Worm (Caenorhabditis elegans) whole organism, L2 larva: ENCODE data around the gene C16A11.5.

Experiments used
- F13H6.1 ChIP-seq: sonication (generic microtip); optimal IDR thresholded peaks from 2 replicates; lab custom pipeline; 2016; ENCODE audit warnings: missing genetic modification characterization, missing compliant biosample characterization
- R02D3.7 ChIP-seq: fragments of 150-350 bp; optimal IDR thresholded peaks from 2 replicates; lab custom pipeline; 2014; ENCODE audit warnings: missing biosample characterization, missing genetic modification characterization
- ZK546.5 ChIP-seq: sonication (generic microtip); optimal IDR thresholded peaks from 2 replicates; lab custom pipeline; 2017; ENCODE audit warnings: missing biosample characterization, missing genetic modification characterization
- aly-2 ChIP-seq: fragments of 150-350 bp; optimal IDR thresholded peaks from 2 replicates; lab custom pipeline; 2014; ENCODE audit warnings: missing biosample characterization, missing genetic modification characterization
- ama-1 ChIP-seq: fragments of 150-350 bp; optimal IDR thresholded peaks from 2 replicates; lab custom pipeline; 2018; ENCODE audit warnings: inconsistent platforms
- blmp-1 ChIP-seq: sonication (generic microtip); optimal IDR thresholded peaks from 2 replicates; lab custom pipeline; 2017; ENCODE audit warnings: missing genetic modification characterization, mild to moderate bottlenecking, missing compliant biosample characterization, antibody characterized with exemption, moderate library complexity; ENCODE audit not compliant: insufficient read depth
- ceh-82 ChIP-seq: fragments of 150-350 bp; optimal IDR thresholded peaks from 2 replicates; lab custom pipeline; 2014; ENCODE audit warnings: missing biosample characterization, missing genetic modification characterization
- dmd-4 ChIP-seq: sonication (generic microtip); optimal IDR thresholded peaks from 2 replicates; lab custom pipeline; 2017; ENCODE audit warnings: missing biosample characterization, missing genetic modification characterization
- elt-3 ChIP-seq: sonication (generic microtip); optimal IDR thresholded peaks from 2 replicates; lab custom pipeline; 2017; ENCODE audit warnings: missing biosample characterization, missing genetic modification characterization
- gmeb-1 ChIP-seq: fragments of 150-350 bp; optimal IDR thresholded peaks from 2 replicates; lab custom pipeline; 2014; ENCODE audit warnings: missing biosample characterization, missing genetic modification characterization
- lin-11 ChIP-seq: fragments of 150-350 bp; sonication (generic microtip); optimal IDR thresholded peaks from 2 replicates; lab custom pipeline; 2014; ENCODE audit warnings: missing biosample characterization, missing genetic modification characterization, inconsistent platforms, mixed read lengths
- lin-13 ChIP-seq: fragments of 150-350 bp; optimal IDR thresholded peaks from 2 replicates; lab custom pipeline; 2014; ENCODE audit warnings: missing biosample characterization, missing genetic modification reagents, missing genetic modification characterization
- lin-39 ChIP-seq: fragments of 150-350 bp; optimal IDR thresholded peaks from 2 replicates; lab custom pipeline; 2014; ENCODE audit warnings: missing biosample characterization, missing genetic modification reagents, missing genetic modification characterization
- mab-5 ChIP-seq: fragments of 150-350 bp; optimal IDR thresholded peaks from 2 replicates; lab custom pipeline; 2014; ENCODE audit warnings: missing biosample characterization, missing genetic modification characterization
- mdl-1 ChIP-seq, 2 experiments: fragments of 150-350 bp in 1 of 2; sonication (generic microtip) in 1 of 2; optimal IDR thresholded peaks; 2 replicates each; lab custom pipeline; 2017; ENCODE audit warnings: missing biosample characterization in 2 of 2, missing genetic modification characterization in 2 of 2
- nhr-237 ChIP-seq: fragments of 150-350 bp; optimal IDR thresholded peaks from 2 replicates; lab custom pipeline; 2014; ENCODE audit warnings: missing biosample characterization, missing genetic modification characterization
- nhr-25 ChIP-seq: fragments of 150-350 bp; sonication (generic microtip); optimal IDR thresholded peaks from 3 replicates; lab custom pipeline; 2014; ENCODE audit warnings: missing biosample characterization, missing genetic modification characterization
- sma-3 ChIP-seq: sonication (generic microtip); optimal IDR thresholded peaks from 2 replicates; lab custom pipeline; 2016; ENCODE audit warnings: missing genetic modification reagents, missing genetic modification characterization, missing compliant biosample characterization
- unc-62 ChIP-seq: fragments of 150-350 bp; optimal IDR thresholded peaks from 2 replicates; lab custom pipeline; 2014; ENCODE audit warnings: missing biosample characterization, missing genetic modification reagents, missing genetic modification characterization
- zag-1 ChIP-seq: fragments of 150-350 bp; optimal IDR thresholded peaks from 2 replicates; lab custom pipeline; 2014; ENCODE audit warnings: missing biosample characterization, missing genetic modification characterization
- ztf-4 ChIP-seq: fragments of 150-350 bp; optimal IDR thresholded peaks from 2 replicates; lab custom pipeline; 2014; ENCODE audit warnings: missing biosample characterization, missing genetic modification characterization

The C16A11.5 gene

ce11 chrII:4267711-4268110 is 44.6 kb downstream of the C16A11.5 start:
- TF ChIP-seq aly-2 (tag; lab: Kevin White, UChicago), result no peak
- no peak for TF ChIP-seq lin-39 (tag; lab: Kevin White, UChicago)
- TF ChIP-seq ZK546.5 (tag; lab: Kevin White, UChicago), result no peak

ce11 chrII:4275637-4276252 is 52.6 kb downstream of the C16A11.5 start, which contains the start of gene npr-42:
Gene npr-42, plus strand, starts transcription at chrII:4276202.
- TF ChIP-seq ceh-82 (tag; lab: Kevin White, UChicago) (no peak), F13H6.1 (no peak), zag-1 (tag; lab: Kevin White, UChicago) (no peak), gmeb-1 (tag; lab: Kevin White, UChicago) (no peak), mdl-1 (tag; optimal IDR thresholded peaks at IDR 0.05; lab: Kevin White, UChicago) (no peak), ztf-4 (no peak), blmp-1 (tag; lab: Kevin White, UChicago) (no peak), dmd-4 (no peak), nhr-25 (no peak), lin-11 (no peak), lin-13 (GFP tag; lab: Kevin White, UChicago) (no peak), ama-1 (lab: Kevin White, UChicago) (no peak), nhr-237 (tag; lab: Kevin White, UChicago) (no peak), sma-3 (GFP tag; lab: Kevin White, UChicago) (no peak), elt-3 (tag; lab: Kevin White, UChicago) (no peak), mab-5 (tag; lab: Kevin White, UChicago) (no peak), unc-62 (no peak), R02D3.7 (tag; lab: Kevin White, UChicago) (no peak), ZK546.5 (tag; lab: Kevin White, UChicago) (no peak)
